Worm (Caenorhabditis elegans) whole organism, L4/young adult: Measurements from ENCODE around the gene spp-3.

Experiments
- W03F9.2 ChIP-seq: fragments of 150-350 bp; optimal IDR thresholded peaks from 2 replicates; lab custom pipeline; 2014; ENCODE audit warnings: missing biosample characterization, missing genetic modification characterization
- dao-5 ChIP-seq: sonication (generic microtip); optimal IDR thresholded peaks from 2 replicates; lab custom pipeline; 2016; ENCODE audit warnings: missing genotype, missing genetic modification characterization, moderate library complexity, missing compliant biosample characterization
- him-1 ChIP-seq: sonication (generic microtip); optimal IDR thresholded peaks from 2 replicates; lab custom pipeline; 2016; ENCODE audit warnings: missing genotype, missing genetic modification reagents, missing genetic modification characterization, missing compliant biosample characterization

spp-3 gene

DNA sequence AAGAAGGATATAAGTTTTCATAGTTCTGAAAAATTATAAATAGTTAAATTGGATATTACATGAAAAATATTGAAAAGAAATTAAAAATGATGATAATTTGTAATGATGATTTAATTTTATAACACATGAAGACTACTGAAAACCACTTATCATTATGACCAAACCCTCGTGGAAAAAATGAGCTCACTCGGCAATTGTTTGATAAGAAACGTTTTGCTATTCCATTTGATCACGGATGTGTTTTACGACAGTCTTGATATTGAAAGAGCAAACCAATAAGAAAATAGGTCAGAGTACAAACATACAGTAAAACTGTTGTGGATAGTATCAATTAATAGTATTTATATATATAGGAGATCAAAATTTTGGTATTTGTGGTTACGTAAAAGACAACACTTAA, at the start of gene spp-3:
Gene spp-3 (minus strand): TSS at position 25 of the 400 bp plus-strand sequence.
- TF ChIP-seq W03F9.2 (tag; lab: Kevin White, UChicago) = no peak
- no peak for TF ChIP-seq dao-5 (tag; lab: Kevin White, UChicago)
- TF ChIP-seq him-1 (tag; lab: Kevin White, UChicago) = no peak

DNA sequence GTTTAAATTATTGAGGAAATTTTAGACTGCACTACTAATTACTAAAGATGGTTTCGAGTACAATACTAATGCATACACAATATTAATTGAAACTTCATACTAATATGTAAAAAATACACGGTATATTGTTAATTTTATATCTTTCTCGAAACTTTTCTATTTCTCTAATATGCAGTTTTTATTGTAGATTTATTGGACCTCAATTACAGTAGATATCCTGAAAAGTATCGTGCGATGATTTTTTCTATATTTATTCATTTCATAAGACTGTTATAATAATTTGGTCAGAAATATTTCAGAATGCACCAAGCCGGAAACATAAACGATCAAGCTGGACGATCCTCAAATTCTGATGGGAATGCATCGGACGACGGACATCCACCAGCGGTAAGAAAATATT, 28.6 kb upstream of the spp-3 start, which contains the start of gene C07D8.5:
Gene C07D8.5 (plus strand): TSS at position 301 of the 400 bp plus-strand sequence.
- TF ChIP-seq W03F9.2 (tag; lab: Kevin White, UChicago) (no peak), dao-5 (tag; lab: Kevin White, UChicago) (no peak), him-1 (tag; lab: Kevin White, UChicago) (no peak)

DNA sequence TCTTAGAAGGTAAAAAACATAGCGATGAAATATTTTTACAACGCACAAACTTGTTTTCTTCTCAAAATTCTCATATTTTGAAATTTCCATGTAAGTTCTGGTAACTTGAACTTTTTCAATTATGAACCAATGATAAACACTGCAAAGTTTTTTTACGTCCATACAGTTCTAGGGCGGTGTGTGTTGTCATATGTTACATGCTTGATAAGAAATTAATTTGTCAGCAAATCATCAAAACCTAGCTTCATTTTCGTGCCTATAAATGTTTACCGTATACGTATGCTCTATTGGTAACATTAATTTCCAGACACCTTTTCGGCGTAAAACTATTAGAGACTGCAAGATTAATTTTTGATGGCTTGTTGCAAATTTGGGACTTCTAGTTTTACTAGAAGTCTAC, 28.1 kb upstream of the spp-3 start:
- TF ChIP-seq him-1 (tag; lab: Kevin White, UChicago) (no peak), dao-5 (tag; lab: Kevin White, UChicago) (no peak), W03F9.2 (tag; lab: Kevin White, UChicago) (no peak)

DNA sequence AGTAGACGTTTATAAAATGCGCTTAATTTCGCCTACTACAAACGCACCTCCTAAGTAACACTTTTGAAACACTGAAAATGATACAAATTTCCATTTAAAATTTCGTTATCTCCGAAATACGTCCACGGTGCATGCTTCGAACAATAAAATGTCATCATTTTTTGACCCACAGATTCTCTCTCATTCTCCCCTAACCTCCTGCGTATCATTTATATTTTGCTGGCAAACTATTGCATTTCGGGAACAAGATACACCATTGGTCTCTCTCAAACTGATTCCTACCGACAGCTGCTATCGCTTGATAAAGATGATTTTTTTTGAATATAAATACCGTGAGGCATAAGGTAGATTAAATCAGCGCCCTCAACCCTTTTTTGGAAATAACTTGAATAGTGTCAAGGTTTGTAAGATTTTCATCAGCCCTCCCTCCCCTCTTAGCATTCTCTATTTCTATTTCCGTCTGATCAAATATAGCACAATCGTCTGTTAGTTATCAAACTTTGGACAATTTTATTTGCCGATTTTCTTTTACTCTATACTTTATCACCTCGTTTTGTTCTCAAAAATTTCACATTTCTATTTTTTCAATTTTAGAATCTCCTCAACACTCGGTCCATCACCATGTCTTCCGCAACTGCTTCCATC, 25.9 kb upstream of the spp-3 start, which contains the start of gene C07D8.6:
Gene C07D8.6 (plus strand): TSS at position 595 of the 645 bp plus-strand sequence.
- TF ChIP-seq him-1 (tag; lab: Kevin White, UChicago) (no peak), dao-5 (tag; lab: Kevin White, UChicago) (no peak), W03F9.2 (tag; lab: Kevin White, UChicago) (peak; percentile 66)

DNA sequence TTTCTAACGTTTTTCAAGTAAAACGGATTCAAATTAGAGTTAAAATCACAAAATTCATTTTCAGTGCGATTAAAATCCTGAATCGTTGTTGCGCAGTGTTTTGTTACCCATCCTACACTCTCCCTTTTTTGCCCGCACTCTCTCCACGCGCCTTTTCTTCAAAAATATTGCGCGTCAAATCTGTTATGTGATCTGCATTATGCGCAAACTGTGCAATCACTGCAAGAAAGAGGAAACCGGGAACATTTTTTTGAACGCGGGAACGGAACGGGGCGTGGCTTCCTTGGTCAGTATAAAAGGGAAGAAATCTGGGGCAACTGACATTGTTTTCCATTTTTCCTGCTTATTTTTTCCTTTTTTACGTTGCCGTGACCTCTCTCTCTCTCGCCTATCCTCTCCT, 25.2 kb upstream of the spp-3 start:
- no peak for TF ChIP-seq him-1 (tag; lab: Kevin White, UChicago)

DNA sequence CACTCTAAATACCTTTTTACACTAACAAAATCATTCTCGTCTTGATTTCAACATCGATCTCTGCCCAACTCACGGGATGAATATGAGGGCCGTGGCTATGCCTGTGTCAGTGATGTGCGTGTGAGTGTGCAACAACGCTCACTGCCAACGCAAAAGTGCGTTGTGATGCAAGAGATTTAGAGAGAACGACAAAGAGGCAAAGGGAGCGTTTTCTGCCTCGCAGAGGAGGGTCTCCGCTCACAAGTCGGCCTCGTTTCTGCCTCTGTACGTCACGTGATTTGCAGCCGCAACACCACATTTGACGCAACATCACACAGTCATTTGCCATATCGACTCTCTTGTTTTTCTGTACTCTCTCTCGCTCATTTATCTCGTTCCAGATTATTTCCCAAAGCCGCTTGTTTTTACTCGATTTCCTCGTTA, 19.2 kb upstream of the spp-3 start, which contains the start of gene epg-7:
Gene epg-7 (plus strand): TSS at position 413 of the 423 bp plus-strand sequence.
- TF ChIP-seq dao-5 (tag; lab: Kevin White, UChicago) (no peak), him-1 (tag; lab: Kevin White, UChicago) (peak; percentile 82), W03F9.2 (tag; lab: Kevin White, UChicago) (peak; percentile 59)

DNA sequence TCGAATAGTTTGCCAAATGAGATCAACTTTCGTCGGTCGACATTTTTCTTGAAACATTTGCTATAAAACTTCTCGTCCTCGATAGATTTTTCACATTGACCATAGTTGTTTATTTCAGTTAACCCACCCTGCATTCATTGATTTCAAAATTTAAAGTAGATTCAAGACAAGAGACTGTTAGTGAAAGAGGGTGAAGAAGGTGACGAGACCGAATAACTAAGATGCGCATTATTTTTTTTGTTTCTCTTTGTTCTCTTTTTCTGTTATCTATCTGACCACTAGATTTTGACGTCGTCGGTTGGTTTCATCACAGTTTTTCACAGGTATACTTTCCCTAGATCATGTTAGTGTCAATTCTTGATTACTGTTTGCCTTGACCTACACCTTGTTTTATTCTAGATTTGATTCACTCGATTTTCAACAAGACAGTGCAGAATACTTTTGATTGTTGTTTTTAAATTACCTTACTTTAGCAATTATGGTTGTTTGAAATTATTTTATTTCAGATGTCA, 15.6 kb upstream of the spp-3 start, which contains the start of gene ttr-30:
Gene ttr-30 (plus strand): TSS at position 265 of the 512 bp plus-strand sequence.
- TF ChIP-seq W03F9.2 (tag; lab: Kevin White, UChicago) (no peak), dao-5 (tag; lab: Kevin White, UChicago) (no peak), him-1 (tag; lab: Kevin White, UChicago) (no peak)

DNA sequence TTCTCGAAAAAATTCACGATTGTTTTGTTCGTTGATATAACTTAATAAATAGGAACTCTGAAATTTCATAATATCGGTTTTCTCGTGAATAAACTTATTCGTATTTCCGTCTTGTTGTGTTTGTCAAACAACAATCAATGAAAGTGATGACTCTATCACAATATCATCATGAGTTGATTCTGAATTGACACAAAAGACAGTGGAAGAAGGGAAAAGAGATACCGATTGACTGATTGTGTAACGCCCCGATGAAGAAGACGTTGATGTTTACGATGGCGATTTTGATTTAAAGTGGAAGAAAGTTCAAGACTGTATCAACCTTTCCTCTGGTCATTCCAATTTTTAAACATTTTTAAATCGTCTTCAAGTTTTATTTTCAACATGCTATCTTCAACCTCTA, 14.4 kb upstream of the spp-3 start, which contains the start of gene ttr-59:
Gene ttr-59 (plus strand): TSS at position 218 of the 400 bp plus-strand sequence.
- TF ChIP-seq him-1 (tag; lab: Kevin White, UChicago) (no peak), W03F9.2 (tag; lab: Kevin White, UChicago) (no peak), dao-5 (tag; lab: Kevin White, UChicago) (no peak)

DNA sequence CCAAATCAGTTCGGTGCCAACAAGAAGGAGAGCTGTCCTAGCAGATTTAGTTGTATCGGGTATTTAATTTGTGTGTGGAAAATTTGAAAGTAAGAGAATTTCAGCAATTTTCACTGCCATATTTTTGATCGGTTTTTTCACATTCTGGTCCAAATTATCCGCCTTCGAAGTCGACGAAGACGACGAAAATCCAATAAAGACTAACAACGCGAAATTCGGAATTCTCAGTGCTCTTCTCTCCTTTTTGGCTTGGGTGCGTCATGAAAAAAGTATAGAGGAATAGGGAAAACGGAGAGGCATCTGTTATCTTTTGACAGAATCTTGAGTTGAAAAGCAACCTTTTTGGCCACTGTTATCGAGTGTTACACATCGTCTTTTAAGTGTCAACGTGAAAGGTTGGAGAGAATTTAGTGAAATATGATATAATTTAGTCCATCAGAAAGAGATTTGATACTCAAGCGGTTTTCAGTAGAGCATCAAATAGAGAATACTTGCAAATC, 13.0 kb upstream of the spp-3 start:
- TF ChIP-seq him-1 (tag; lab: Kevin White, UChicago) (no peak), dao-5 (tag; lab: Kevin White, UChicago) (no peak), W03F9.2 (tag; lab: Kevin White, UChicago) (no peak)

DNA sequence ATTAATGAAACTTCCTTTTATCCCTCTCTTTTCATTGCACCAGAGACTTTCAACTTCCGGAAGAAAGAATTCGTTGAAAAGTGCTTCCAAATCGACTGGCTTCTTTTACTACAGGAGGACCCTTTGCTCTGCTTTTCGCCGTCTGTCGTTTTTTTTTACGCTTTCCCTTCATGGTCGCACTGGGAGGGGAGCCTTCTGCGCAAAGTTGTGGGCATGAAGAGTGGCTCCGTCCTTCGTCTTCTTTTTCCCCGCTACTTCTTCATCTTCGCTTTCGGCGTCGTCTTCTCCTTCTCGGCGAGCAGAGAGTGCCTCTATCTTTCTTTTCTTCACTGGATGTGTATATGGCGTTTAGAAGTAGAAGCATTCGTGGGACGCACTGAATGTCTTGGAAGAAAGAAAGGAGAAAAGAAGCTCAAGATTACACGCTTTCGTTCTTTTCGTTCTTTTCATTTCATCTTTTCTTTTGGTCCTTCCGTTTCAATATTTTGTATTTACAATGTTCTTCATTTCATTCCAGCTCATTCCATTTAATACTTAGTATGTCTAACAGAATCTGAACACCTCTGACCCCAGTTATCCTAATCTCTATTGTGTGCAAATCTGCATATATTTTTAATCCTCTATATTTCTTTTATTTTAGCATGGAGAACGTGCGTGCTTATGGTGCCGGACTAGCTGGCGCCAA, 12.0 kb upstream of the spp-3 start, which contains the start of gene sng-1:
Gene sng-1 (plus strand): TSS at position 635 of the 685 bp plus-strand sequence.
- no peak for TF ChIP-seq W03F9.2 (tag; lab: Kevin White, UChicago)
- no peak for TF ChIP-seq dao-5 (tag; lab: Kevin White, UChicago)
- peak; percentile 36 for TF ChIP-seq him-1 (tag; lab: Kevin White, UChicago)

DNA sequence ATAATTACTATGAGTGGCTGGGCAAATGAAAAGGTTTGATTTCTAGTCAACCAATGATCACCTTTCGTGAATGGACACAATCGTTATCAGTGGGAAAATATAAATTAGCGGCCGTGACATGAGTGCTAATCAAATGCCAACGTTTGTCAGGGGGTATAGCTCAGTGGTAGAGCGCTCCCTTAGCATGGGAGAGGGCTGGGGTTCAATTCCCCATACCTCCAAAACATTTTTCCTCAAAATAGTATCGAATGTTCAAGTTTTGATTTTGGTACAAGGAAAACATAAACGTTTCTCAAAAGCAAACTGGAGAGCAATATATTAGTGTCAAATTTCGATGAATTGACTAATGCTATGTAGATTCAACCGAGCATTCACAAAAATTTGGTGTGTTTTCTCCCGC, 8.5 kb upstream of the spp-3 start:
- TF ChIP-seq him-1 (tag; lab: Kevin White, UChicago) = no peak
- no peak for TF ChIP-seq W03F9.2 (tag; lab: Kevin White, UChicago)
- peak; percentile 48 for TF ChIP-seq dao-5 (tag; lab: Kevin White, UChicago)

DNA sequence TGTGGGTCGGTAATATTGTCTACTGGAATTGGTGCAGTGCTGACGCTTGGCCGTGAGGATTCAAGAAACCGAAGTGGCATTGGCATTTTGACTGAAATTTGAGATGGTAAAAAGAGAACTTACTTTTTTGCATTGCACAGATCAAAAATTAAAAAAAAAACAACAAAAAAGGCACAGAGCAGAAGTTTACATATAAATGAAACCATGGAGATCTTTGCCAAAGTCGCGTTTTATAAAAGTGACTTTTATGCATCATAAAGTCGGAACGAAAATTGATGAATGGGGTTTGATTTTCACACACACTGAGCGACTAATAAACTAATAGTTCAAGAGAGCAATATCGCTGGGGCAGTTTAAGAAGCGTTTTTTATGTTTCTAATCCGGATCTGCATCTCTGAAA, 7.2 kb upstream of the spp-3 start, which contains the start of gene T08A9.13:
Gene T08A9.13 (minus strand): TSS at position 101 of the 400 bp plus-strand sequence.
- no peak for TF ChIP-seq dao-5 (tag; lab: Kevin White, UChicago)
- TF ChIP-seq W03F9.2 (tag; lab: Kevin White, UChicago) = no peak
- TF ChIP-seq him-1 (tag; lab: Kevin White, UChicago) = no peak
